Worm (Caenorhabditis elegans) whole organism, L3 larva: Measurements from ENCODE around the gene pms-2.

ENCODE experiments used
- R02D3.7 ChIP-seq: fragments of 150-350 bp; optimal IDR thresholded peaks from 2 replicates; lab custom pipeline; 2014; ENCODE audit warnings: missing biosample characterization, missing genetic modification characterization
- ZK546.5 ChIP-seq: sonication (generic microtip); optimal IDR thresholded peaks from 2 replicates; lab custom pipeline; 2017; ENCODE audit warnings: missing biosample characterization, missing genetic modification characterization
- aly-2 ChIP-seq: fragments of 150-350 bp; optimal IDR thresholded peaks from 2 replicates; lab custom pipeline; 2014; ENCODE audit warnings: missing biosample characterization, missing genetic modification characterization
- ama-1 ChIP-seq: fragments of 150-350 bp; optimal IDR thresholded peaks from 2 replicates; lab custom pipeline; 2018
- ceh-16 ChIP-seq: sonication (generic microtip); optimal IDR thresholded peaks from 2 replicates; lab custom pipeline; 2017; ENCODE audit warnings: missing biosample characterization, missing genetic modification characterization
- ceh-28 ChIP-seq: fragments of 150-350 bp; optimal IDR thresholded peaks from 2 replicates; lab custom pipeline; 2014; ENCODE audit warnings: missing biosample characterization, missing genetic modification reagents, missing genetic modification characterization
- ceh-9 ChIP-seq: sonication (generic microtip); optimal IDR thresholded peaks from 2 replicates; lab custom pipeline; 2018; ENCODE audit warnings: missing biosample characterization, missing genetic modification characterization
- daf-12 ChIP-seq: fragments of 150-350 bp; optimal IDR thresholded peaks from 2 replicates; lab custom pipeline; 2014; ENCODE audit warnings: missing biosample characterization, missing genetic modification reagents, missing genetic modification characterization
- egl-27 ChIP-seq: sonication (generic microtip); optimal IDR thresholded peaks from 4 replicates; lab custom pipeline; 2017; ENCODE audit warnings: missing biosample characterization, missing genetic modification reagents, missing genetic modification characterization
- egl-5 ChIP-seq: fragments of 150-350 bp; optimal IDR thresholded peaks from 2 replicates; lab custom pipeline; 2017; ENCODE audit warnings: missing biosample characterization, missing genetic modification reagents, missing genetic modification characterization, inconsistent platforms
- elt-1 ChIP-seq: fragments of 150-350 bp; optimal IDR thresholded peaks from 2 replicates; lab custom pipeline; 2014; ENCODE audit warnings: missing biosample characterization, missing genetic modification characterization
- elt-2 ChIP-seq: sonication (generic microtip); optimal IDR thresholded peaks from 2 replicates; lab custom pipeline; 2016; ENCODE audit warnings: missing genetic modification reagents, mild to moderate bottlenecking, missing genetic modification characterization, missing compliant biosample characterization
- eor-1 ChIP-seq, 2 experiments: fragments of 150-350 bp; optimal IDR thresholded peaks; 2 replicates each; lab custom pipeline; 2014 to 2018; ENCODE audit warnings: missing biosample characterization in 2 of 2, missing genetic modification characterization in 2 of 2
- fkh-2 ChIP-seq: fragments of 150-350 bp; optimal IDR thresholded peaks from 2 replicates; lab custom pipeline; 2014; ENCODE audit warnings: missing biosample characterization, missing genetic modification reagents, missing genetic modification characterization
- fos-1 ChIP-seq: fragments of 150-350 bp; optimal IDR thresholded peaks from 2 replicates; lab custom pipeline; 2014; ENCODE audit warnings: missing biosample characterization, missing genetic modification characterization
- jun-1 ChIP-seq: fragments of 150-350 bp; optimal IDR thresholded peaks from 2 replicates; lab custom pipeline; 2014; ENCODE audit warnings: missing biosample characterization, missing genetic modification reagents, missing genetic modification characterization
- lin-39 ChIP-seq: fragments of 150-350 bp; optimal IDR thresholded peaks from 2 replicates; lab custom pipeline; 2018; ENCODE audit warnings: missing biosample characterization, missing genetic modification reagents, missing genetic modification characterization
- lsy-12 ChIP-seq: sonication (generic microtip); optimal IDR thresholded peaks from 2 replicates; lab custom pipeline; 2016; ENCODE audit warnings: mild to moderate bottlenecking, missing genetic modification characterization, missing compliant biosample characterization
- mdl-1 ChIP-seq: fragments of 150-350 bp; optimal IDR thresholded peaks from 2 replicates; lab custom pipeline; 2014; ENCODE audit warnings: missing biosample characterization, missing genetic modification characterization
- mml-1 ChIP-seq: fragments of 150-350 bp; sonication (generic microtip); optimal IDR thresholded peaks from 3 replicates; lab custom pipeline; 2014; ENCODE audit warnings: missing biosample characterization, missing genetic modification characterization
- nfya-1 ChIP-seq: sonication (generic microtip); optimal IDR thresholded peaks from 2 replicates; lab custom pipeline; 2017; ENCODE audit warnings: missing genetic modification characterization, mild to moderate bottlenecking, missing compliant biosample characterization, antibody characterized with exemption, moderate library complexity; ENCODE audit not compliant: insufficient read depth
- nhr-11 ChIP-seq: fragments of 150-350 bp; optimal IDR thresholded peaks from 2 replicates; lab custom pipeline; 2014; ENCODE audit warnings: missing biosample characterization, missing genetic modification characterization
- nhr-12 ChIP-seq: fragments of 150-350 bp; optimal IDR thresholded peaks from 2 replicates; lab custom pipeline; 2014; ENCODE audit warnings: missing biosample characterization, missing genetic modification characterization
- nhr-23 ChIP-seq: fragments of 150-350 bp; optimal IDR thresholded peaks from 2 replicates; lab custom pipeline; 2014; ENCODE audit warnings: missing biosample characterization, missing genetic modification reagents, missing genetic modification characterization
- nhr-237 ChIP-seq: fragments of 150-350 bp; optimal IDR thresholded peaks from 2 replicates; lab custom pipeline; 2014; ENCODE audit warnings: missing biosample characterization, missing genetic modification characterization
- nhr-25 ChIP-seq: sonication (generic microtip); optimal IDR thresholded peaks from 2 replicates; lab custom pipeline; 2017; ENCODE audit warnings: missing biosample characterization, missing genetic modification characterization
- nhr-43 ChIP-seq: sonication (generic microtip); optimal IDR thresholded peaks from 2 replicates; lab custom pipeline; 2016; ENCODE audit warnings: mild to moderate bottlenecking, missing genetic modification characterization, missing compliant biosample characterization; ENCODE audit not compliant: poor library complexity, severe bottlenecking
- nhr-67 ChIP-seq: fragments of 150-350 bp; optimal IDR thresholded peaks from 2 replicates; lab custom pipeline; 2014; ENCODE audit warnings: missing biosample characterization, missing genetic modification characterization
- nhr-76 ChIP-seq: fragments of 150-350 bp; sonication (generic microtip); optimal IDR thresholded peaks from 5 replicates; lab custom pipeline; 2014; ENCODE audit warnings: missing biosample characterization, missing genetic modification characterization
- nhr-77 ChIP-seq: fragments of 150-350 bp; optimal IDR thresholded peaks from 2 replicates; lab custom pipeline; 2014; ENCODE audit warnings: missing biosample characterization, missing genetic modification characterization
- pha-4 ChIP-seq: fragments of 150-350 bp; optimal IDR thresholded peaks from 2 replicates; lab custom pipeline; 2014; ENCODE audit warnings: missing biosample characterization, missing genetic modification reagents, missing genetic modification characterization
- pqm-1 ChIP-seq: fragments of 150-350 bp; optimal IDR thresholded peaks from 2 replicates; lab custom pipeline; 2017; ENCODE audit warnings: missing biosample characterization, missing genetic modification characterization, inconsistent platforms
- sea-2 ChIP-seq: fragments of 150-350 bp; sonication (generic microtip); optimal IDR thresholded peaks from 4 replicates; lab custom pipeline; 2014; ENCODE audit warnings: missing biosample characterization, missing genetic modification reagents, missing genetic modification characterization
- skn-1 ChIP-seq: fragments of 150-350 bp; optimal IDR thresholded peaks from 2 replicates; lab custom pipeline; 2014; ENCODE audit warnings: missing biosample characterization, missing genetic modification characterization
- snpc-4 ChIP-seq: fragments of 150-350 bp; optimal IDR thresholded peaks from 2 replicates; lab custom pipeline; 2014; ENCODE audit warnings: missing biosample characterization, missing genetic modification characterization
- tbx-2 ChIP-seq: sonication (generic microtip); optimal IDR thresholded peaks from 2 replicates; lab custom pipeline; 2016; ENCODE audit warnings: mild to moderate bottlenecking, missing genetic modification characterization, missing compliant biosample characterization
- unc-39 ChIP-seq: sonication (generic microtip); optimal IDR thresholded peaks from 4 replicates; lab custom pipeline; 2017; ENCODE audit warnings: missing biosample characterization, missing genetic modification characterization
- unc-62 ChIP-seq: fragments of 150-350 bp; sonication (generic microtip); optimal IDR thresholded peaks from 4 replicates; lab custom pipeline; 2014; ENCODE audit warnings: missing biosample characterization, missing genetic modification reagents, missing genetic modification characterization
- zag-1 ChIP-seq: fragments of 150-350 bp; optimal IDR thresholded peaks from 2 replicates; lab custom pipeline; 2014; ENCODE audit warnings: missing biosample characterization, missing genetic modification characterization
- ztf-4 ChIP-seq: fragments of 150-350 bp; optimal IDR thresholded peaks from 2 replicates; lab custom pipeline; 2014; ENCODE audit warnings: missing biosample characterization, missing genetic modification characterization

The pms-2 gene

ce11 chrV:11539502-11539901 is 30.9 kb downstream of the pms-2 start:
- TF ChIP-seq mml-1 (no peak), jun-1 (no peak), daf-12 (tag; lab: Kevin White, UChicago) (no peak), ztf-4 (tag; lab: Kevin White, UChicago) (no peak), skn-1 (tag; lab: Kevin White, UChicago) (no peak), egl-27 (tag; lab: Kevin White, UChicago) (no peak), elt-2 (tag; lab: Kevin White, UChicago) (no peak), unc-62 (no peak), elt-1 (tag; lab: Kevin White, UChicago) (no peak), nhr-77 (tag; lab: Kevin White, UChicago) (no peak), fkh-2 (no peak)

ce11 chrV:11536667-11537066 is 33.7 kb downstream of the pms-2 start:
- TF ChIP-seq ceh-28 (tag; lab: Kevin White, UChicago) (no peak), ceh-9 (tag; lab: Kevin White, UChicago) (no peak), nhr-237 (tag; lab: Kevin White, UChicago) (no peak), ZK546.5 (tag; lab: Kevin White, UChicago) (no peak), jun-1 (no peak), nhr-67 (tag; lab: Kevin White, UChicago) (no peak), sea-2 (no peak), nhr-43 (no peak), ceh-16 (tag; lab: Kevin White, UChicago) (no peak), nfya-1 (no peak), mdl-1 (tag; lab: Kevin White, UChicago) (no peak), nhr-76 (tag; lab: Kevin White, UChicago) (no peak), elt-2 (tag; lab: Kevin White, UChicago) (no peak), unc-39 (tag; lab: Kevin White, UChicago) (no peak), nhr-12 (tag; lab: Kevin White, UChicago) (no peak)
- TF ChIP-seq, all 47 proteins: peak for 0

- TF ChIP-seq sea-2 (no peak), aly-2 (tag; lab: Kevin White, UChicago) (no peak), tbx-2 (tag; lab: Kevin White, UChicago) (no peak), nhr-11 (tag; lab: Kevin White, UChicago) (peak; percentile 11), nhr-67 (tag; lab: Kevin White, UChicago) (no peak), ceh-9 (tag; lab: Kevin White, UChicago) (no peak), snpc-4 (no peak), pqm-1 (tag; lab: Kevin White, UChicago) (peak; percentile 79), nhr-76 (tag; lab: Kevin White, UChicago) (no peak), elt-1 (tag; lab: Kevin White, UChicago) (no peak), lin-39 (peak; percentile 77), nfya-1 (peak; percentile 14), pha-4 (tag; lab: Kevin White, UChicago) (peak; percentile 11), ceh-28 (tag; lab: Kevin White, UChicago) (no peak), ceh-16 (tag; lab: Kevin White, UChicago) (no peak), elt-2 (tag; lab: Kevin White, UChicago) (peak; percentile 77), nhr-25 (tag; lab: Kevin White, UChicago) (no peak), nhr-43 (no peak), egl-5 (tag; lab: Kevin White, UChicago) (peak; percentile 96), mdl-1 (tag; lab: Kevin White, UChicago) (no peak), skn-1 (tag; lab: Kevin White, UChicago) (no peak), zag-1 (tag; lab: Kevin White, UChicago) (no peak)
Observed at ce11 chrV:11535504-11536062, 34.8 kb downstream of the pms-2 start.

ce11 chrV:11534495-11535189 is 35.8 kb downstream of the pms-2 start:
- TF ChIP-seq nhr-23 (tag; lab: Kevin White, UChicago): peak; percentile 24
- no peak for TF ChIP-seq lin-39
- TF ChIP-seq ceh-16 (tag; lab: Kevin White, UChicago): no peak
- peak; percentile 13 for TF ChIP-seq pha-4 (tag; lab: Kevin White, UChicago)
- no peak for TF ChIP-seq nhr-76 (tag; lab: Kevin White, UChicago)
- no peak for TF ChIP-seq lsy-12 (tag; lab: Kevin White, UChicago)
- TF ChIP-seq nhr-25 (tag; lab: Kevin White, UChicago): peak; percentile 34
- TF ChIP-seq eor-1 (tag; optimal IDR thresholded peaks at IDR 0.05; lab: Kevin White, UChicago): no peak
- TF ChIP-seq ztf-4 (tag; lab: Kevin White, UChicago): no peak
- no peak for TF ChIP-seq nhr-237 (tag; lab: Kevin White, UChicago)
- no peak for TF ChIP-seq nfya-1
- TF ChIP-seq nhr-12 (tag; lab: Kevin White, UChicago): no peak
- TF ChIP-seq fos-1 (tag; lab: Kevin White, UChicago): no peak
- TF ChIP-seq tbx-2 (tag; lab: Kevin White, UChicago): no peak
- no peak for TF ChIP-seq nhr-67 (tag; lab: Kevin White, UChicago)
- TF ChIP-seq daf-12 (tag; lab: Kevin White, UChicago): no peak
- TF ChIP-seq ama-1 (lab: Kevin White, UChicago): no peak
- TF ChIP-seq unc-62: no peak
- TF ChIP-seq aly-2 (tag; lab: Kevin White, UChicago): no peak
- peak; percentile 96 for TF ChIP-seq pqm-1 (tag; lab: Kevin White, UChicago)
- no peak for TF ChIP-seq mml-1
- peak; percentile 65 for TF ChIP-seq nhr-43
- no peak for TF ChIP-seq unc-39 (tag; lab: Kevin White, UChicago)
- TF ChIP-seq egl-27 (tag; lab: Kevin White, UChicago): no peak
- no peak for TF ChIP-seq R02D3.7 (tag; lab: Kevin White, UChicago)
- no peak for TF ChIP-seq egl-5 (tag; lab: Kevin White, UChicago)
- no peak for TF ChIP-seq snpc-4
- no peak for TF ChIP-seq skn-1 (tag; lab: Kevin White, UChicago)
- TF ChIP-seq sea-2: no peak
- TF ChIP-seq zag-1 (tag; lab: Kevin White, UChicago): no peak
